Fruit fly (Drosophila melanogaster): ENCODE data around the gene meng.

meng gene

DNA sequence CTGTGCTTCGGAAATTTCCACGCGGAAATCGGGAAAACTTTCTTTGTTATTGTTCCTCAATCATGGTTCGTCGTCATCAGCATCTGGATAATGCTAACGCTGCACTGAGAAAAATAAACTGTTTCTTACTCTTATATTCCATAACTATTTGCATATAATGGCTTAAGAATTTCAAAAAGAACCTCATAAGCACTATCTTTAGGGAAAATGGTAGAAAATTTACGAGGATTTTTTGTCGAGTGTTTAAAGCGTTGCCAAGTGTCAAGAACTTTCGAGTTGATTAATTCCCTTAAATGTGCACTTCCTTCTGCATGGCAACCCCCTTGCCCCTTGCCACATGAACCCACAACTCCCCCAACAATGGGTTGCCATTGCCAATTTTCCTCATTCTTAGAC lies 45.7 kb downstream of the meng start (continued):
- TF ChIP-seq CG6689 (GFP tag; IDR thresholded peaks at IDR 0.05), result peak; percentile 64; the same call in 1 of the 2 replicates
- no peak for TF ChIP-seq ham (GFP tag; IDR thresholded peaks at IDR 0.05)
- TF ChIP-seq dmrt11E (tag; optimal IDR thresholded peaks at IDR 0.05), result peak; percentile 30
- TF ChIP-seq jigr1 (GFP tag; IDR thresholded peaks at IDR 0.05), result no peak
- no peak for TF ChIP-seq Lpt (GFP tag; optimal IDR thresholded peaks at IDR 0.05)
- no peak for TF ChIP-seq al (GFP tag; IDR thresholded peaks at IDR 0.05)
- TF ChIP-seq pros (GFP tag; optimal IDR thresholded peaks at IDR 0.05), result no peak
- peak; percentile 55 for TF ChIP-seq Atf-2 (GFP tag; optimal IDR thresholded peaks at IDR 0.05)
- TF ChIP-seq CG9932 (GFP tag; IDR thresholded peaks at IDR 0.05), result peak; percentile 44
- no peak for TF ChIP-seq HmgD (GFP tag; optimal IDR thresholded peaks at IDR 0.05)
- TF ChIP-seq vvl (GFP tag; IDR thresholded peaks at IDR 0.05), result peak; percentile 49; the same call in 1 of the 2 replicates
- TF ChIP-seq z (GFP tag; IDR thresholded peaks at IDR 0.05), result no peak
- TF ChIP-seq Xrp1 (GFP tag; IDR thresholded peaks at IDR 0.05), result peak; percentile 75
- peak; percentile 70 for TF ChIP-seq CG2678 (tag; optimal IDR thresholded peaks at IDR 0.05)
- TF ChIP-seq Nf-YB (GFP tag; optimal IDR thresholded peaks at IDR 0.05), result peak; percentile 19
- peak; percentile 33 for TF ChIP-seq Six4 (GFP tag; optimal IDR thresholded peaks at IDR 0.05)
- TF ChIP-seq CG17328 (GFP tag; IDR thresholded peaks at IDR 0.05), result peak; percentile 59
- no peak for TF ChIP-seq CG17612 (GFP tag; IDR thresholded peaks at IDR 0.05)
- peak; percentile 71 for TF ChIP-seq CG7839 (tag; optimal IDR thresholded peaks at IDR 0.05)
- TF ChIP-seq oc (tag; optimal IDR thresholded peaks at IDR 0.05), result peak; percentile 40
- TF ChIP-seq slou (GFP tag; optimal IDR thresholded peaks at IDR 0.05), result peak; percentile 15
- no peak for TF ChIP-seq Bdp1 (GFP tag; optimal IDR thresholded peaks at IDR 0.05)
- TF ChIP-seq CG3065 (GFP tag; optimal IDR thresholded peaks at IDR 0.05), result no peak
- TF ChIP-seq emc (GFP tag; optimal IDR thresholded peaks at IDR 0.05), result no peak
- TF ChIP-seq trem (tag; optimal IDR thresholded peaks at IDR 0.05), result peak; percentile 61
- TF ChIP-seq CG10431 (GFP tag; optimal IDR thresholded peaks at IDR 0.05), result no peak
- peak; percentile 64 for TF ChIP-seq Sox100B (GFP tag; optimal IDR thresholded peaks at IDR 0.05)
- peak; percentile 56 for TF ChIP-seq E2f1 (GFP tag; IDR thresholded peaks at IDR 0.05)
- no peak for TF ChIP-seq gsb (GFP tag; IDR thresholded peaks at IDR 0.05)
- TF ChIP-seq D19A (tag; optimal IDR thresholded peaks at IDR 0.05), result peak; percentile 67
- TF ChIP-seq CkIIα-i1 (GFP tag; IDR thresholded peaks at IDR 0.05), result no peak
- no peak for TF ChIP-seq chn (GFP tag; optimal IDR thresholded peaks at IDR 0.05)
- peak; percentile 44 for TF ChIP-seq slp2 (GFP tag; optimal IDR thresholded peaks at IDR 0.05)
- no peak for TF ChIP-seq Max (GFP tag; optimal IDR thresholded peaks at IDR 0.05)
- no peak for TF ChIP-seq peb (GFP tag; IDR thresholded peaks at IDR 0.05)
- no peak for TF ChIP-seq odd (GFP tag; optimal IDR thresholded peaks at IDR 0.05)
- TF ChIP-seq D19B (GFP tag; optimal IDR thresholded peaks at IDR 0.05), result no peak
- no peak; the same call in 1 of the 2 replicates for TF ChIP-seq Rfx (GFP tag; IDR thresholded peaks at IDR 0.05)
- TF ChIP-seq ro (GFP tag; IDR thresholded peaks at IDR 0.05), result no peak
- TF ChIP-seq CG3726 (GFP tag; IDR thresholded peaks at IDR 0.05), result no peak
- TF ChIP-seq Hr51 (GFP tag; optimal IDR thresholded peaks at IDR 0.05), result peak in 1 of 2 experiments; percentile 63
- TF ChIP-seq Sin3A (optimal IDR thresholded peaks at IDR 0.05), result no peak
- no peak for TF ChIP-seq CrebB (tag; optimal IDR thresholded peaks at IDR 0.05)
- no peak for TF ChIP-seq Vsx1 (GFP tag; optimal IDR thresholded peaks at IDR 0.05)
- TF ChIP-seq CG1603 (tag; optimal IDR thresholded peaks at IDR 0.05), result peak; percentile 69
- no peak for TF ChIP-seq CG8944 (GFP tag; optimal IDR thresholded peaks at IDR 0.05)
- peak; percentile 25 for TF ChIP-seq twi (tag; optimal IDR thresholded peaks at IDR 0.05)
- TF ChIP-seq CG2120 (GFP tag; optimal IDR thresholded peaks at IDR 0.05), result peak; percentile 35
- TF ChIP-seq Myb (GFP tag; optimal IDR thresholded peaks at IDR 0.05), result peak; percentile 20
- peak in 1 of 2 experiments; percentile 88 for TF ChIP-seq eve (GFP tag; optimal IDR thresholded peaks at IDR 0.05)
- TF ChIP-seq gem (tag; optimal IDR thresholded peaks at IDR 0.05), result peak; percentile 81
- TF ChIP-seq HLH54F (GFP tag; optimal IDR thresholded peaks at IDR 0.05), result peak; percentile 15
- TF ChIP-seq CG12942 (GFP tag; optimal IDR thresholded peaks at IDR 0.05), result peak; percentile 33
